Worm (Caenorhabditis elegans): ENCODE measurements around the gene lgc-19.

lgc-19 gene

ce11 chrIV:15931833-15932232, 30.7 kb downstream of the lgc-19 start (continued):
- TF ChIP-seq nhr-42 (GFP tag; IDR thresholded peaks at IDR 0.05) = peak; percentile 62; the same call in 1 of the 2 replicates
- TF ChIP-seq ceh-28 (tag; optimal IDR thresholded peaks at IDR 0.05) = no peak
- TF ChIP-seq F10B5.3 (tag; optimal IDR thresholded peaks at IDR 0.05) = no peak
- 0 out of 2 replicates have a peak, but pooled peaks have one; percentile 37 for TF ChIP-seq mdt-29 (GFP tag; IDR thresholded peaks at IDR 0.05)
- TF ChIP-seq hmg-1.1 (GFP tag; IDR thresholded peaks at IDR 0.05) = peak; percentile 68
- TF ChIP-seq nhr-77 (tag; optimal IDR thresholded peaks at IDR 0.05) = no peak
- no peak for TF ChIP-seq ceh-62 (tag; optimal IDR thresholded peaks at IDR 0.05)
- peak; percentile 75; the same call in 1 of the 2 replicates for TF ChIP-seq vab-7 (GFP tag; IDR thresholded peaks at IDR 0.05)

ce11 chrIV:15931176-15931575, 31.3 kb downstream of the lgc-19 start:
- TF ChIP-seq nhr-11 (tag; optimal IDR thresholded peaks at IDR 0.05) (no peak), dmd-6 (GFP tag; IDR thresholded peaks at IDR 0.05) (peak; percentile 33), tra-1 (GFP tag; IDR thresholded peaks at IDR 0.05) (peak; percentile 39; the same call in 1 of the 2 replicates), dmd-8 (GFP tag; IDR thresholded peaks at IDR 0.05) (peak; percentile 88), zfp-2 (tag; optimal IDR thresholded peaks at IDR 0.05) (no peak), cey-2 (tag; optimal IDR thresholded peaks at IDR 0.05; ENCODE audit: borderline replicate concordance, insufficient read depth) (no peak), nhr-6 (tag; optimal IDR thresholded peaks at IDR 0.05) (no peak), madf-9 (GFP tag; conservative IDR thresholded peaks at IDR 0.05) (peak; percentile 75; the same call in 1 of the 2 replicates), mdt-29 (GFP tag; IDR thresholded peaks at IDR 0.05) (peak; percentile 62; the same call in 1 of the 2 replicates), snpc-1.2 (GFP tag; IDR thresholded peaks at IDR 0.05) (peak; percentile 99), mxl-3 (GFP tag; optimal IDR thresholded peaks at IDR 0.05) (peak; percentile 72), duxl-1 (tag; optimal IDR thresholded peaks at IDR 0.05; ENCODE audit: poor library complexity) (peak; percentile 72), mdl-1 (tag; optimal IDR thresholded peaks at IDR 0.05) (peak in 1 of 2 experiments; percentile 44), zip-2 (tag; optimal IDR thresholded peaks at IDR 0.05) (no peak), madf-5 (GFP tag; IDR thresholded peaks at IDR 0.05) (peak; percentile 34 to 59; a peak in 1 of 4 replicates), T20F7.1 (GFP tag; optimal IDR thresholded peaks at IDR 0.05) (no peak), Y105C5A.15 (GFP tag; IDR thresholded peaks at IDR 0.05) (0 out of 2 replicates have a peak, but pooled peaks have one; percentile 51), ctbp-1 (GFP tag; IDR thresholded peaks at IDR 0.05) (peak; percentile 47; the same call in 1 of the 2 replicates), ceh-20 (GFP tag; IDR thresholded peaks at IDR 0.05) (0 out of 2 replicates have a peak, but pooled peaks have one; percentile 44), daf-16 (GFP tag; optimal IDR thresholded peaks at IDR 0.05) (no peak), daf-16 (tag; optimal IDR thresholded peaks at IDR 0.05) (peak; percentile 49), aha-1 (tag) (peak; percentile 96), F37D6.2 (tag; optimal IDR thresholded peaks at IDR 0.05) (no peak), lin-1 (GFP tag; IDR thresholded peaks at IDR 0.05) (0 out of 2 replicates have a peak, but pooled peaks have one; percentile 12), F26F4.8 (GFP tag; conservative IDR thresholded peaks at IDR 0.05) (peak; percentile 66; the same call in 1 of the 2 replicates), dve-1 (tag; optimal IDR thresholded peaks at IDR 0.05; ENCODE audit: insufficient read depth) (peak; percentile 28), rbr-2 (tag; optimal IDR thresholded peaks at IDR 0.05) (peak; percentile 15), lin-38 (GFP tag; IDR thresholded peaks at IDR 0.05) (peak; percentile 68), nhr-237 (tag; optimal IDR thresholded peaks at IDR 0.05) (no peak), dmd-9 (GFP tag; IDR thresholded peaks at IDR 0.05) (peak; percentile 37; the same call in 1 of the 2 replicates), pha-4 (GFP tag; IDR thresholded peaks at IDR 0.05) (peak; percentile 62; the same call in 1 of the 2 replicates), pha-4 (tag; optimal IDR thresholded peaks at IDR 0.05) (no peak), zag-1 (tag; optimal IDR thresholded peaks at IDR 0.05) (no peak), ceh-44 (GFP tag; IDR thresholded peaks at IDR 0.05) (peak; percentile 48; the same call in 1 of the 2 replicates), daf-19 (GFP tag; conservative IDR thresholded peaks at IDR 0.05) (peak; percentile 58), jun-1 (tag; optimal IDR thresholded peaks at IDR 0.05) (no peak), hlh-11 (tag; optimal IDR thresholded peaks at IDR 0.05) (no peak), nhr-28 (tag; optimal IDR thresholded peaks at IDR 0.05) (peak; percentile 23), aly-2 (tag; optimal IDR thresholded peaks at IDR 0.05) (no peak), T26A8.4 (GFP tag; IDR thresholded peaks at IDR 0.05) (peak; percentile 73), hif-1 (tag; optimal IDR thresholded peaks at IDR 0.05) (peak in 1 of 2 experiments; percentile 31), hlh-30 (tag; optimal IDR thresholded peaks at IDR 0.05; ENCODE audit: insufficient read depth) (peak; percentile 79), nhr-42 (GFP tag; IDR thresholded peaks at IDR 0.05) (no peak)

All from whole organism, L4 larva.